Worm (Caenorhabditis elegans): Measurements from ENCODE around the gene C04G2.5.

DNA sequence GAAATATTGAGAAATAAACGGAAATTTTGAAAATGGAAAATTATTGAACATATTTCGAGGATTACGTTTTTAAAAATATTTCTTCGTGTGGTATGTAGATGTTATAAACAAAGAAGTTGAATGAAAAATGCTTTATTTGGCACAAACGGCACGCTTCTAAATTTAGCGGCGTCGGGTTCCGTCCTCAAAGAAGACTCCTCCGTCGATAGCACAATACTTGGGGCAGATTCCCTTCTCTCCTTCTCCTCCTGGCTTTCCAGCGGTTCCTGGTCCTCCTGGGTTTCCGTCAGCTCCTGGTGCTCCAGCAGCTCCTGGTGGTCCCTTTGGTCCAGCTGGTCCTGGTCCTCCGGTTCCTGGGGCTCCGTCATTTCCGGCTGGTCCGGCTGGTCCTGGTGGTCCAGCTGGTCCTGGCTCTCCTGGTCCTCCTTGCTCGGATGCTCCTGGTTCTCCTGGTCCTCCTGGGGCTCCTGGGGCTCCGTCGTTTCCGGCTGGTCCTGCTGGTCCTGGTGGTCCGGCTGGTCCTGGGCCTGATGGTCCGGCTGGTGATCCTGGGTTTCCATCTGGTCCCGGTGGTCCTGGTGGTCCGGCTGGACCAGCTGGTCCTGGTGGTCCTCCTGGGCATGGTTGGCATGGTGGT lies 10.6 kb downstream of the C04G2.5 start, which contains the start of gene W01B6.8:
- no peak for TF ChIP-seq dpl-1 (GFP tag; optimal IDR thresholded peaks at IDR 0.05)
- no peak for TF ChIP-seq zfp-2 (tag; optimal IDR thresholded peaks at IDR 0.05)
- no peak for TF ChIP-seq nhr-76 (tag; optimal IDR thresholded peaks at IDR 0.05)
- TF ChIP-seq nhr-77 (tag; optimal IDR thresholded peaks at IDR 0.05) = no peak
- no peak for TF ChIP-seq unc-39 (tag; optimal IDR thresholded peaks at IDR 0.05)
- TF ChIP-seq mdl-1 (tag; optimal IDR thresholded peaks at IDR 0.05) = no peak
- TF ChIP-seq Y5F2A.4 (GFP tag; optimal IDR thresholded peaks at IDR 0.05) = no peak
- no peak for TF ChIP-seq unc-62 (GFP tag; optimal IDR thresholded peaks at IDR 0.05 in 1 of 2)
- TF ChIP-seq unc-62 (tag; optimal IDR thresholded peaks at IDR 0.05) = no peak
- TF ChIP-seq fos-1 (tag; optimal IDR thresholded peaks at IDR 0.05) = no peak
- TF ChIP-seq saeg-2 (GFP tag; IDR thresholded peaks at IDR 0.05) = no peak
- no peak for TF ChIP-seq aha-1 (tag)
- no peak for TF ChIP-seq gei-8 (GFP tag; optimal IDR thresholded peaks at IDR 0.05)
- no peak for TF ChIP-seq jun-1 (tag; optimal IDR thresholded peaks at IDR 0.05)
- no peak for TF ChIP-seq daf-8 (GFP tag; IDR thresholded peaks at IDR 0.05)

Data from whole organism, L4 larva.